Worm (Caenorhabditis elegans) whole organism, L3 larva: ENCODE data around the gene fbxb-26.

Source experiments
- R02D3.7 ChIP-seq: fragments of 150-350 bp; optimal IDR thresholded peaks from 2 replicates; lab custom pipeline; 2014; ENCODE audit warnings: missing biosample characterization, missing genetic modification characterization
- ama-1 ChIP-seq: fragments of 150-350 bp; optimal IDR thresholded peaks from 2 replicates; lab custom pipeline; 2018
- egl-5 ChIP-seq: fragments of 150-350 bp; optimal IDR thresholded peaks from 2 replicates; lab custom pipeline; 2017; ENCODE audit warnings: missing biosample characterization, missing genetic modification reagents, missing genetic modification characterization, inconsistent platforms
- hmg-11 ChIP-seq: sonication (generic microtip); optimal IDR thresholded peaks from 2 replicates; lab custom pipeline; 2016; ENCODE audit warnings: missing genetic modification characterization, missing compliant biosample characterization
- nhr-237 ChIP-seq: fragments of 150-350 bp; optimal IDR thresholded peaks from 2 replicates; lab custom pipeline; 2014; ENCODE audit warnings: missing biosample characterization, missing genetic modification characterization
- nhr-25 ChIP-seq: sonication (generic microtip); optimal IDR thresholded peaks from 2 replicates; lab custom pipeline; 2017; ENCODE audit warnings: missing biosample characterization, missing genetic modification characterization
- nhr-28 ChIP-seq: fragments of 150-350 bp; optimal IDR thresholded peaks from 2 replicates; lab custom pipeline; 2014; ENCODE audit warnings: missing biosample characterization, missing genetic modification characterization
- nhr-76 ChIP-seq: fragments of 150-350 bp; sonication (generic microtip); optimal IDR thresholded peaks from 5 replicates; lab custom pipeline; 2014; ENCODE audit warnings: missing biosample characterization, missing genetic modification characterization
- snpc-4 ChIP-seq: fragments of 150-350 bp; optimal IDR thresholded peaks from 2 replicates; lab custom pipeline; 2014; ENCODE audit warnings: missing biosample characterization, missing genetic modification characterization
- ztf-11 ChIP-seq: fragments of 150-350 bp; optimal IDR thresholded peaks from 2 replicates; lab custom pipeline; 2014; ENCODE audit warnings: missing biosample characterization, missing genetic modification characterization

DNA sequence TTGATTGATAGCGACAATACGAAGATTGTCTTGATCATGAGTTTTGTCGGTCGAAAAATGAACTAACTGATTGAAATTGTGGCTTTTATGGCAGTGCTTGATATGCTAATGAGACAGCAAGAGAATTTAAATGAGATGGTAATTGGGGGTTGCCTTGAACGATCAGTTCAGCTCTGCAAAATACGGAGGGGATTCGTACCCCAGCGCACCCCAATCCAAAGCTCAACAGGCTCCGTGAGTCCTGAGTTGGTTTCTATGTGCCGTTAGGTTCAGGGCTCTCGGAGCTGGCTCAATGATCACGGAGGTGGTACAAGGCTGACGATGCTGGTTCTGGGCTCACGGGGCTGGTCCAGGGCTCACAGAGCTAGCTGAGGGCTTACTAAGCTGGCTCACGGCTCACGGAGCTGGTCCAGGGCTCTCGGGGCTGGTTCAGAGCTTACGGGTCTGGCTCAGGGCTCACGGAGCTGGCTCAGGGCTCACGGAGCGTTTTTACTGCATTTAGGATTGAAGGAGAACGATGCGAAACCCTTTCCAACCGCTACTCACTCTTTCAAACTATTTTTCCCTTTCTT lies 37.5 kb upstream of the fbxb-26 start, which contains the start of gene ZC204.6:
- TF ChIP-seq nhr-237 (tag; lab: Kevin White, UChicago), result no peak
- TF ChIP-seq nhr-25, result no peak
- TF ChIP-seq ama-1 (lab: Kevin White, UChicago), result no peak
- TF ChIP-seq egl-5 (tag; lab: Kevin White, UChicago), result no peak
- TF ChIP-seq snpc-4, result no peak
- no peak for TF ChIP-seq hmg-11 (tag; lab: Kevin White, UChicago)
- TF ChIP-seq R02D3.7, result no peak
- TF ChIP-seq ztf-11 (tag; lab: Kevin White, UChicago), result no peak
- TF ChIP-seq nhr-76 (tag; lab: Kevin White, UChicago), result no peak
- no peak for TF ChIP-seq nhr-28 (tag; lab: Kevin White, UChicago)
